Fruit fly (Drosophila melanogaster) whole organism, embryonic: ENCODE measurements around the gene retm.

ENCODE experiments used
- Atf-2 ChIP-seq: fragments of 200-800 bp; sonication (Bioruptor generic); optimal IDR thresholded peaks from 2 replicates; lab custom pipeline; 2016; ENCODE audit warnings: missing biosample characterization, missing genetic modification characterization
- Atf6 ChIP-seq: fragments of 200-800 bp; sonication (Bioruptor generic); IDR thresholded peaks from 2 replicates; pipeline ENCODE4 v1.3.6; 2022; ENCODE audit warnings: missing biosample characterization, missing genetic modification characterization
- CG11093 ChIP-seq: fragments of 200-800 bp; sonication (Bioruptor generic); IDR thresholded peaks from 3 replicates; pipeline ENCODE4 v1.3.6; 2022; ENCODE audit warnings: missing biosample characterization, missing genetic modification characterization
- CG11695 ChIP-seq: fragments of 200-800 bp; sonication (Bioruptor generic); IDR thresholded peaks from 3 replicates; pipeline ENCODE4 v1.3.6; 2022; ENCODE audit warnings: missing biosample characterization, missing genetic modification characterization
- CG12071 ChIP-seq: fragments of 200-800 bp; sonication (Bioruptor generic); optimal IDR thresholded peaks from 3 replicates; lab custom pipeline; 2018; ENCODE audit warnings: missing biosample characterization, mild to moderate bottlenecking, missing genetic modification characterization
- CG12104 ChIP-seq: fragments of 200-800 bp; sonication (Bioruptor generic); optimal IDR thresholded peaks from 3 replicates; lab custom pipeline; 2016; ENCODE audit warnings: missing biosample characterization, missing genetic modification characterization
- CG12155 ChIP-seq: fragments of 200-800 bp; sonication (Bioruptor generic); optimal IDR thresholded peaks from 3 replicates; lab custom pipeline; 2016; ENCODE audit warnings: missing biosample characterization, missing genetic modification characterization
- CG13624 ChIP-seq: fragments of 200-800 bp; sonication (Bioruptor generic); optimal IDR thresholded peaks from 2 replicates; lab custom pipeline; 2016; ENCODE audit warnings: missing biosample characterization, missing genetic modification characterization
- CG13894 ChIP-seq: fragments of 200-800 bp; sonication (Bioruptor generic); optimal IDR thresholded peaks from 3 replicates; lab custom pipeline; 2018; ENCODE audit warnings: missing biosample characterization, mild to moderate bottlenecking, missing genetic modification characterization, moderate library complexity
- CG1602 ChIP-seq: fragments of 200-800 bp; sonication (Bioruptor generic); optimal IDR thresholded peaks from 3 replicates; lab custom pipeline; 2016; ENCODE audit warnings: missing biosample characterization, missing genetic modification characterization
- CG1647 ChIP-seq: fragments of 200-800 bp; sonication (Bioruptor generic); optimal IDR thresholded peaks from 3 replicates; lab custom pipeline; 2016; ENCODE audit warnings: missing biosample characterization, missing genetic modification characterization
- CG2116 ChIP-seq: fragments of 200-800 bp; sonication (Bioruptor generic); optimal IDR thresholded peaks from 3 replicates; lab custom pipeline; 2018; ENCODE audit warnings: missing biosample characterization, mild to moderate bottlenecking, missing genetic modification characterization
- CG31388 ChIP-seq: fragments of 200-800 bp; sonication (Bioruptor generic); optimal IDR thresholded peaks from 2 replicates; lab custom pipeline; 2016; ENCODE audit warnings: missing biosample characterization, missing genetic modification characterization
- CG32532 ChIP-seq: fragments of 200-800 bp; sonication (Bioruptor generic); IDR thresholded peaks from 2 replicates; pipeline ENCODE4 v1.3.6; 2022; ENCODE audit warnings: missing biosample characterization, missing genetic modification characterization
- CG34224 ChIP-seq: fragments of 200-800 bp; sonication (Bioruptor generic); IDR thresholded peaks from 3 replicates; pipeline ENCODE4 v1.3.6; 2022; ENCODE audit warnings: missing biosample characterization, missing genetic modification characterization; ENCODE audit not compliant: partially characterized antibody
- CG42726 ChIP-seq: fragments of 200-800 bp; sonication (Bioruptor generic); IDR thresholded peaks from 2 replicates; pipeline ENCODE4 v1.3.6; 2022; ENCODE audit warnings: missing biosample characterization, missing genetic modification characterization; ENCODE audit not compliant: partially characterized antibody
- CG4328 ChIP-seq: fragments of 200-800 bp; sonication (Bioruptor generic); optimal IDR thresholded peaks from 3 replicates; lab custom pipeline; 2017; ENCODE audit warnings: missing biosample characterization, missing genetic modification reagents, missing genetic modification characterization
- CG6254 ChIP-seq: fragments of 200-800 bp; sonication (Bioruptor generic); optimal IDR thresholded peaks from 3 replicates; lab custom pipeline; 2017; ENCODE audit warnings: mild to moderate bottlenecking, missing biosample characterization, missing genetic modification reagents, missing genetic modification characterization
- CG6765 ChIP-seq: fragments of 200-800 bp; sonication (Bioruptor generic); optimal IDR thresholded peaks from 3 replicates; lab custom pipeline; 2017; ENCODE audit warnings: missing biosample characterization, mild to moderate bottlenecking, missing genetic modification characterization
- CG7987 ChIP-seq: fragments of 200-800 bp; sonication (Bioruptor generic); optimal IDR thresholded peaks from 2 replicates; lab custom pipeline; 2018; ENCODE audit warnings: missing biosample characterization, mild to moderate bottlenecking, missing genetic modification characterization, moderate library complexity
- CG8290 ChIP-seq, 3 experiments: fragments of 200-800 bp; sonication (Bioruptor generic); optimal IDR thresholded peaks; 2 replicates each; lab custom pipeline; 2016 to 2019; ENCODE audit warnings: missing biosample characterization in 3 of 3, missing genetic modification characterization in 3 of 3, mild to moderate bottlenecking in 2 of 3, moderate library complexity in 1 of 3
- CG8478 ChIP-seq: fragments of >200 bp; optimal IDR thresholded peaks from 2 replicates; lab custom pipeline; 2018
- CG9437 ChIP-seq: fragments of 200-800 bp; sonication (Bioruptor generic); optimal IDR thresholded peaks from 2 replicates; lab custom pipeline; 2018; ENCODE audit warnings: missing biosample characterization, mild to moderate bottlenecking, missing genetic modification characterization
- CG9932 ChIP-seq: fragments of 200-800 bp; sonication (Bioruptor generic); IDR thresholded peaks from 2 replicates; pipeline ENCODE4 v1.3.6; 2022; ENCODE audit warnings: missing biosample characterization, missing genetic modification characterization
- Deaf1 ChIP-seq: fragments of 200-800 bp; optimal IDR thresholded peaks from 3 replicates; lab custom pipeline; 2019; ENCODE audit warnings: missing biosample characterization, mild to moderate bottlenecking, missing genetic modification characterization, moderate library complexity
- Doc2 ChIP-seq: fragments of 200-800 bp; sonication (Bioruptor generic); IDR thresholded peaks from 2 replicates; pipeline ENCODE4 v1.3.6; 2022; ENCODE audit warnings: missing biosample characterization, missing genetic modification characterization
- ERR ChIP-seq: fragments of 200-800 bp; sonication (Bioruptor generic); optimal IDR thresholded peaks from 2 replicates; lab custom pipeline; 2016; ENCODE audit warnings: missing biosample characterization, missing genetic modification characterization
- Eip74EF ChIP-seq, 2 experiments: fragments of 200-800 bp in 1 of 2; fragments of >200 bp in 1 of 2; sonication (Bioruptor generic) in 1 of 2; optimal IDR thresholded peaks; 2 replicates each; lab custom pipeline; 2017 to 2019; ENCODE audit warnings: missing biosample characterization in 2 of 2, missing genetic modification characterization in 2 of 2, mild to moderate bottlenecking in 1 of 2, moderate library complexity in 1 of 2
- Ets97D ChIP-seq: fragments of 200-800 bp; sonication (Bioruptor generic); optimal IDR thresholded peaks from 3 replicates; lab custom pipeline; 2016; ENCODE audit warnings: missing biosample characterization, missing genetic modification characterization
- HmgZ ChIP-seq: fragments of 200-800 bp; sonication (Bioruptor generic); optimal IDR thresholded peaks from 2 replicates; lab custom pipeline; 2018; ENCODE audit warnings: missing biosample characterization, mild to moderate bottlenecking, missing genetic modification characterization
- Hr51 ChIP-seq, 2 experiments: fragments of 200-800 bp; sonication (Bioruptor generic); optimal IDR thresholded peaks; 2 replicates in 1 of 2; 3 replicates in 1 of 2; lab custom pipeline; 2016 to 2018; ENCODE audit warnings: missing biosample characterization in 2 of 2, missing genetic modification characterization in 2 of 2, mild to moderate bottlenecking in 1 of 2, moderate library complexity in 1 of 2
- Meics ChIP-seq: fragments of 200-800 bp; sonication (Bioruptor generic); optimal IDR thresholded peaks from 2 replicates; lab custom pipeline; 2017; ENCODE audit warnings: missing biosample characterization, mild to moderate bottlenecking, missing genetic modification characterization
- NC2α ChIP-seq: fragments of 200-800 bp; sonication (Bioruptor generic); optimal IDR thresholded peaks from 2 replicates; lab custom pipeline; 2016; ENCODE audit warnings: missing biosample characterization, missing genetic modification characterization
- Rfx ChIP-seq: fragments of 200-800 bp; sonication (Bioruptor generic); IDR thresholded peaks from 2 replicates; pipeline ENCODE4 v1.3.6; 2022; ENCODE audit warnings: missing biosample characterization, missing genetic modification characterization
- Sry-δ ChIP-seq: fragments of 200-800 bp; sonication (Bioruptor generic); optimal IDR thresholded peaks from 2 replicates; lab custom pipeline; 2016; ENCODE audit warnings: missing biosample characterization, missing genetic modification characterization
- Xrp1 ChIP-seq: fragments of 200-800 bp; sonication (Bioruptor generic); IDR thresholded peaks from 2 replicates; pipeline ENCODE4 v1.3.6; 2022; ENCODE audit warnings: missing biosample characterization, missing genetic modification characterization
- YL-1 ChIP-seq: fragments of 200-800 bp; sonication (Bioruptor generic); optimal IDR thresholded peaks from 3 replicates; lab custom pipeline; 2017; ENCODE audit warnings: missing biosample characterization, mild to moderate bottlenecking, missing genetic modification characterization
- bigmax ChIP-seq: fragments of 200-800 bp; sonication (Bioruptor generic); optimal IDR thresholded peaks from 2 replicates; lab custom pipeline; 2018; ENCODE audit warnings: missing biosample characterization, mild to moderate bottlenecking, missing genetic modification characterization
- chm ChIP-seq: fragments of 200-800 bp; sonication (Bioruptor generic); IDR thresholded peaks from 2 replicates; pipeline ENCODE4 v1.3.6; 2022; ENCODE audit warnings: missing biosample characterization, missing genetic modification characterization
- dysf ChIP-seq: fragments of 200-800 bp; sonication (Bioruptor generic); IDR thresholded peaks from 3 replicates; pipeline ENCODE4 v1.3.6; 2022; ENCODE audit warnings: missing biosample characterization, missing genetic modification characterization
- esg ChIP-seq: fragments of 200-800 bp; sonication (Bioruptor generic); conservative IDR thresholded peaks from 2 replicates; pipeline ENCODE4 v1.3.6; 2022; ENCODE audit warnings: missing biosample characterization, missing genetic modification characterization
- exex ChIP-seq: fragments of 200-800 bp; sonication (Bioruptor generic); optimal IDR thresholded peaks from 4 replicates; lab custom pipeline; 2018; ENCODE audit warnings: missing biosample characterization, mild to moderate bottlenecking, missing genetic modification characterization, moderate library complexity
- hbn ChIP-seq: fragments of 200-800 bp; sonication (Bioruptor generic); IDR thresholded peaks from 2 replicates; pipeline ENCODE4 v1.3.6; 2022; ENCODE audit warnings: missing biosample characterization, missing genetic modification characterization; ENCODE audit not compliant: partially characterized antibody
- hkb ChIP-seq, 2 experiments: fragments of 200-800 bp in 1 of 2; fragments of >200 bp in 1 of 2; sonication (Bioruptor generic) in 1 of 2; IDR thresholded peaks in 1 of 2; optimal IDR thresholded peaks in 1 of 2; 2 replicates each; pipeline versions ENCODE4 v1.3.6 to Lab custom; 2017 to 2022; ENCODE audit warnings: missing biosample characterization in 1 of 2, missing genetic modification characterization in 1 of 2
- kni ChIP-seq: fragments of 200-800 bp; sonication (Bioruptor generic); optimal IDR thresholded peaks from 3 replicates; lab custom pipeline; 2017; ENCODE audit warnings: mild to moderate bottlenecking, missing biosample characterization, missing genetic modification reagents, missing genetic modification characterization
- ranshi ChIP-seq: fragments of 200-800 bp; sonication (Bioruptor generic); IDR thresholded peaks from 2 replicates; pipeline ENCODE4 v1.3.6; 2022; ENCODE audit warnings: missing biosample characterization, missing genetic modification characterization
- sd ChIP-seq: fragments of 200-800 bp; sonication (Bioruptor generic); optimal IDR thresholded peaks from 3 replicates; lab custom pipeline; 2018; ENCODE audit warnings: missing biosample characterization, mild to moderate bottlenecking, missing genetic modification characterization, moderate library complexity
- so ChIP-seq: fragments of 200-800 bp; sonication (Bioruptor generic); IDR thresholded peaks from 3 replicates; pipeline ENCODE4 v1.3.6; 2022; ENCODE audit warnings: missing biosample characterization, missing genetic modification characterization
- sug ChIP-seq: fragments of 200-800 bp; optimal IDR thresholded peaks from 2 replicates; lab custom pipeline; 2019; ENCODE audit warnings: missing biosample characterization, mild to moderate bottlenecking, missing genetic modification characterization, moderate library complexity

retm gene

dm6 chr2L:6481310-6481738 lies 25.6 kb upstream of the retm start (continued):
- no peak for TF ChIP-seq CG1602 (GFP tag; lab: Kevin White, UChicago)
- peak; percentile 4 for TF ChIP-seq CG7987 (GFP tag; lab: Kevin White, UChicago)
- TF ChIP-seq CG2116 (GFP tag; lab: Kevin White, UChicago) = peak; percentile 69
- peak; percentile 57 for TF ChIP-seq CG34224 (GFP tag; lab: Robert Waterston, UW)
- peak; percentile 7 for TF ChIP-seq CG1647 (GFP tag; lab: Kevin White, UChicago)
- TF ChIP-seq ranshi (GFP tag; lab: Robert Waterston, UW) = 0 out of 2 replicates have a peak, but pooled peaks have one; percentile 40
- TF ChIP-seq sd (tag; lab: Kevin White, UChicago) = peak; percentile 1
- peak; percentile 71 for TF ChIP-seq CG9437 (GFP tag; lab: Kevin White, UChicago)
- TF ChIP-seq CG8478 = peak; percentile 71
- TF ChIP-seq Xrp1 (GFP tag; lab: Robert Waterston, UW) = 0 out of 2 replicates have a peak, but pooled peaks have one; percentile 15
- peak; percentile 62 for TF ChIP-seq CG11695 (GFP tag; lab: Robert Waterston, UW)
- no peak for TF ChIP-seq CG31388
- peak; percentile 35 for TF ChIP-seq hbn (GFP tag; lab: Robert Waterston, UW)
- no peak for TF ChIP-seq CG11093 (GFP tag; lab: Robert Waterston, UW)
- peak; percentile 83 for TF ChIP-seq kni (GFP tag; lab: Kevin White, UChicago)
- no peak for TF ChIP-seq Eip74EF (GFP tag; optimal IDR thresholded peaks at IDR 0.05; lab: Kevin White, UChicago)
- peak; percentile 27 for TF ChIP-seq CG6765
- peak; percentile 33; the same call in 1 of the 2 replicates for TF ChIP-seq CG32532 (GFP tag; lab: Robert Waterston, UW)
- peak; percentile 2 for TF ChIP-seq Meics (GFP tag; lab: Kevin White, UChicago)
- TF ChIP-seq Hr51 (GFP tag; optimal IDR thresholded peaks at IDR 0.05; lab: Kevin White, UChicago) = no peak
- no peak for TF ChIP-seq so
- TF ChIP-seq dysf = no peak
- TF ChIP-seq CG4328 (GFP tag; lab: Kevin White, UChicago) = no peak
- TF ChIP-seq Atf6 = peak; percentile 53; the same call in 1 of the 2 replicates
- peak; percentile 88 for TF ChIP-seq CG12155 (GFP tag; lab: Kevin White, UChicago)
- no peak for TF ChIP-seq esg (GFP tag; lab: Robert Waterston, UW)
- TF ChIP-seq CG9932 = peak; percentile 36
- no peak for TF ChIP-seq ERR
- 0 out of 2 replicates have a peak, but pooled peaks have one; percentile 55 for TF ChIP-seq CG42726 (GFP tag; lab: Robert Waterston, UW)
- no peak for TF ChIP-seq Doc2 (GFP tag; lab: Robert Waterston, UW)
- TF ChIP-seq CG13894 (tag; lab: Kevin White, UChicago) = peak; percentile 63
- TF ChIP-seq NC2α (GFP tag; lab: Kevin White, UChicago) = no peak
- TF ChIP-seq Deaf1 (tag; lab: Kevin White, UChicago) = peak; percentile 79
- TF ChIP-seq CG8290 (GFP tag; optimal IDR thresholded peaks at IDR 0.05; lab: Kevin White, UChicago) = no peak
- TF ChIP-seq CG8290 (tag; optimal IDR thresholded peaks at IDR 0.05; lab: Kevin White, UChicago) = peak in 1 of 2 experiments; percentile 30
- TF ChIP-seq Atf-2 (GFP tag; lab: Kevin White, UChicago) = no peak
- no peak for TF ChIP-seq CG12104
- peak; percentile 46; the same call in 1 of the 2 replicates for TF ChIP-seq Rfx (GFP tag; lab: Robert Waterston, UW)
- peak; percentile 69 for TF ChIP-seq YL-1 (GFP tag; lab: Kevin White, UChicago)
- peak; percentile 10 for TF ChIP-seq CG6254 (GFP tag; lab: Kevin White, UChicago)
- TF ChIP-seq bigmax (GFP tag; lab: Kevin White, UChicago) = peak; percentile 35
- peak; percentile 5 for TF ChIP-seq hkb (optimal IDR thresholded peaks at IDR 0.05; lab: Kevin White, UChicago)
- TF ChIP-seq hkb (GFP tag; IDR thresholded peaks at IDR 0.05; lab: Robert Waterston, UW) = no peak
- peak; percentile 70 for TF ChIP-seq HmgZ (tag; lab: Kevin White, UChicago)
- TF ChIP-seq exex (tag; lab: Kevin White, UChicago) = peak; percentile 58
- TF ChIP-seq Ets97D (GFP tag; lab: Kevin White, UChicago) = peak; percentile 3
- no peak for TF ChIP-seq CG12071 (GFP tag; lab: Kevin White, UChicago)
- peak; percentile 11; the same call in 1 of the 2 replicates for TF ChIP-seq chm (GFP tag; lab: Robert Waterston, UW)
- TF ChIP-seq CG13624 (GFP tag; lab: Kevin White, UChicago) = peak; percentile 84
- peak; percentile 7 for TF ChIP-seq sug (tag; lab: Kevin White, UChicago)
- no peak for TF ChIP-seq Sry-δ (GFP tag; lab: Kevin White, UChicago)
